Worm (Caenorhabditis elegans) whole organism, L2 larva: ENCODE data around the gene pmp-3.

Experiments used
- C34F6.9 ChIP-seq: fragments of 150-350 bp; optimal IDR thresholded peaks from 2 replicates; lab custom pipeline; 2014; ENCODE audit warnings: missing biosample characterization, missing genetic modification characterization
- F13H6.1 ChIP-seq: sonication (generic microtip); optimal IDR thresholded peaks from 2 replicates; lab custom pipeline; 2016; ENCODE audit warnings: missing genetic modification characterization, missing compliant biosample characterization
- R02D3.7 ChIP-seq: fragments of 150-350 bp; optimal IDR thresholded peaks from 2 replicates; lab custom pipeline; 2014; ENCODE audit warnings: missing biosample characterization, missing genetic modification characterization
- Y55F3AM.14 ChIP-seq: fragments of 200-800 bp; sonication (Bioruptor generic); optimal IDR thresholded peaks from 2 replicates; lab custom pipeline; 2018; ENCODE audit warnings: mild to moderate bottlenecking, missing genetic modification characterization, missing compliant biosample characterization
- ZK546.5 ChIP-seq: sonication (generic microtip); optimal IDR thresholded peaks from 2 replicates; lab custom pipeline; 2017; ENCODE audit warnings: missing biosample characterization, missing genetic modification characterization
- alr-1 ChIP-seq: fragments of 150-350 bp; optimal IDR thresholded peaks from 2 replicates; lab custom pipeline; 2014; ENCODE audit warnings: missing biosample characterization, missing genetic modification characterization
- aly-2 ChIP-seq: fragments of 150-350 bp; optimal IDR thresholded peaks from 2 replicates; lab custom pipeline; 2014; ENCODE audit warnings: missing biosample characterization, missing genetic modification characterization
- ama-1 ChIP-seq: fragments of 150-350 bp; optimal IDR thresholded peaks from 2 replicates; lab custom pipeline; 2018; ENCODE audit warnings: inconsistent platforms
- blmp-1 ChIP-seq: sonication (generic microtip); optimal IDR thresholded peaks from 2 replicates; lab custom pipeline; 2017; ENCODE audit warnings: missing genetic modification characterization, mild to moderate bottlenecking, missing compliant biosample characterization, antibody characterized with exemption, moderate library complexity; ENCODE audit not compliant: insufficient read depth
- ceh-16 ChIP-seq: fragments of 150-350 bp; optimal IDR thresholded peaks from 2 replicates; lab custom pipeline; 2014; ENCODE audit warnings: missing biosample characterization, missing genetic modification characterization
- ceh-82 ChIP-seq: fragments of 150-350 bp; optimal IDR thresholded peaks from 2 replicates; lab custom pipeline; 2014; ENCODE audit warnings: missing biosample characterization, missing genetic modification characterization
- crh-2 ChIP-seq: sonication (generic microtip); optimal IDR thresholded peaks from 2 replicates; lab custom pipeline; 2017; ENCODE audit warnings: missing biosample characterization, missing genetic modification characterization
- egl-27 ChIP-seq: sonication (generic microtip); optimal IDR thresholded peaks from 3 replicates; lab custom pipeline; 2017; ENCODE audit warnings: missing biosample characterization, missing genetic modification reagents, missing genetic modification characterization
- elt-3 ChIP-seq: sonication (generic microtip); optimal IDR thresholded peaks from 2 replicates; lab custom pipeline; 2017; ENCODE audit warnings: missing biosample characterization, missing genetic modification characterization
- gmeb-1 ChIP-seq: fragments of 150-350 bp; optimal IDR thresholded peaks from 2 replicates; lab custom pipeline; 2014; ENCODE audit warnings: missing biosample characterization, missing genetic modification characterization
- lin-11 ChIP-seq: fragments of 150-350 bp; sonication (generic microtip); optimal IDR thresholded peaks from 2 replicates; lab custom pipeline; 2014; ENCODE audit warnings: missing biosample characterization, missing genetic modification characterization, inconsistent platforms, mixed read lengths
- lin-13 ChIP-seq: fragments of 150-350 bp; optimal IDR thresholded peaks from 2 replicates; lab custom pipeline; 2014; ENCODE audit warnings: missing biosample characterization, missing genetic modification reagents, missing genetic modification characterization
- lin-39 ChIP-seq: fragments of 150-350 bp; optimal IDR thresholded peaks from 2 replicates; lab custom pipeline; 2014; ENCODE audit warnings: missing biosample characterization, missing genetic modification reagents, missing genetic modification characterization
- lsy-2 ChIP-seq, 2 experiments: fragments of 150-350 bp in 1 of 2; sonication (generic microtip) in 1 of 2; optimal IDR thresholded peaks; 2 replicates each; lab custom pipeline; 2014 to 2017; ENCODE audit warnings: missing biosample characterization in 2 of 2, missing genetic modification characterization in 2 of 2
- mab-5 ChIP-seq: fragments of 150-350 bp; optimal IDR thresholded peaks from 2 replicates; lab custom pipeline; 2014; ENCODE audit warnings: missing biosample characterization, missing genetic modification characterization
- mdl-1 ChIP-seq, 2 experiments: fragments of 150-350 bp in 1 of 2; sonication (generic microtip) in 1 of 2; optimal IDR thresholded peaks; 2 replicates each; lab custom pipeline; 2017; ENCODE audit warnings: missing biosample characterization in 2 of 2, missing genetic modification characterization in 2 of 2
- nhr-10 ChIP-seq: sonication (generic microtip); optimal IDR thresholded peaks from 2 replicates; lab custom pipeline; 2017; ENCODE audit warnings: missing biosample characterization, missing genetic modification characterization
- nhr-11 ChIP-seq: fragments of 150-350 bp; optimal IDR thresholded peaks from 2 replicates; lab custom pipeline; 2014; ENCODE audit warnings: missing biosample characterization, missing genetic modification characterization
- nhr-12 ChIP-seq: fragments of 150-350 bp; optimal IDR thresholded peaks from 2 replicates; lab custom pipeline; 2014; ENCODE audit warnings: missing biosample characterization, missing genetic modification characterization
- nhr-129 ChIP-seq: fragments of 150-350 bp; optimal IDR thresholded peaks from 2 replicates; lab custom pipeline; 2014; ENCODE audit warnings: missing biosample characterization, missing genetic modification characterization
- nhr-23 ChIP-seq: fragments of 150-350 bp; optimal IDR thresholded peaks from 2 replicates; lab custom pipeline; 2014; ENCODE audit warnings: missing biosample characterization, missing genetic modification reagents, missing genetic modification characterization
- nhr-237 ChIP-seq: fragments of 150-350 bp; optimal IDR thresholded peaks from 2 replicates; lab custom pipeline; 2014; ENCODE audit warnings: missing biosample characterization, missing genetic modification characterization
- nhr-25 ChIP-seq: fragments of 150-350 bp; sonication (generic microtip); optimal IDR thresholded peaks from 3 replicates; lab custom pipeline; 2014; ENCODE audit warnings: missing biosample characterization, missing genetic modification characterization
- nhr-6 ChIP-seq: fragments of 150-350 bp; optimal IDR thresholded peaks from 2 replicates; lab custom pipeline; 2014; ENCODE audit warnings: missing biosample characterization, missing genetic modification characterization
- peb-1 ChIP-seq: fragments of 150-350 bp; optimal IDR thresholded peaks from 2 replicates; lab custom pipeline; 2014; ENCODE audit warnings: missing biosample characterization, missing genetic modification characterization
- sem-4 ChIP-seq: fragments of 150-350 bp; optimal IDR thresholded peaks from 2 replicates; lab custom pipeline; 2014; ENCODE audit warnings: missing biosample characterization, missing genetic modification reagents, missing genetic modification characterization
- skn-1 ChIP-seq: sonication (generic microtip); optimal IDR thresholded peaks from 2 replicates; lab custom pipeline; 2017; ENCODE audit warnings: missing biosample characterization, missing genetic modification characterization
- snpc-4 ChIP-seq: fragments of 150-350 bp; optimal IDR thresholded peaks from 2 replicates; lab custom pipeline; 2014; ENCODE audit warnings: missing biosample characterization, missing genetic modification characterization
- unc-55 ChIP-seq: fragments of 150-350 bp; sonication (generic microtip); optimal IDR thresholded peaks from 3 replicates; lab custom pipeline; 2014; ENCODE audit warnings: missing biosample characterization, missing genetic modification reagents, missing genetic modification characterization
- unc-62 ChIP-seq: fragments of 150-350 bp; optimal IDR thresholded peaks from 2 replicates; lab custom pipeline; 2014; ENCODE audit warnings: missing biosample characterization, missing genetic modification reagents, missing genetic modification characterization
- ztf-1 ChIP-seq: fragments of 200-800 bp; sonication (Bioruptor generic); conservative IDR thresholded peaks from 2 replicates; pipeline ENCODE4 v1.3.6; 2022; ENCODE audit warnings: missing genetic modification characterization, missing compliant biosample characterization
- ztf-11 ChIP-seq: sonication (generic microtip); optimal IDR thresholded peaks from 2 replicates; lab custom pipeline; 2017; ENCODE audit warnings: missing biosample characterization, missing genetic modification characterization
- ztf-4 ChIP-seq: fragments of 150-350 bp; optimal IDR thresholded peaks from 2 replicates; lab custom pipeline; 2014; ENCODE audit warnings: missing biosample characterization, missing genetic modification characterization

The pmp-3 gene

ce11 chrV:14660608-14661355 lies 14.2 kb downstream of the pmp-3 start, which contains the start of gene srh-17 (continued):
- TF ChIP-seq ztf-11 (tag; lab: Kevin White, UChicago) (no peak), lin-13 (no peak), crh-2 (tag; lab: Kevin White, UChicago) (no peak), ZK546.5 (tag; lab: Kevin White, UChicago) (no peak), nhr-237 (no peak), blmp-1 (tag; lab: Kevin White, UChicago) (peak; percentile 92), peb-1 (tag; lab: Kevin White, UChicago) (no peak), ztf-1 (GFP tag; lab: Robert Waterston, UW) (no peak), skn-1 (tag; lab: Kevin White, UChicago) (no peak), nhr-23 (tag; lab: Kevin White, UChicago) (no peak), R02D3.7 (no peak)

ce11 chrV:14663006-14663405 lies 16.5 kb downstream of the pmp-3 start, which contains the start of gene C47E8.9:
Gene C47E8.9, plus strand, starts transcription at chrV:14663306.
- TF ChIP-seq unc-55 (GFP tag; lab: Kevin White, UChicago) (no peak), F13H6.1 (tag; lab: Kevin White, UChicago) (no peak), ztf-11 (tag; lab: Kevin White, UChicago) (no peak), mdl-1 (tag; optimal IDR thresholded peaks at IDR 0.05; lab: Kevin White, UChicago) (no peak)
- TF ChIP-seq, all 48 proteins: peak for 0

- TF ChIP-seq ztf-1 (GFP tag; lab: Robert Waterston, UW) (no peak), lin-39 (tag; lab: Kevin White, UChicago) (no peak), ceh-82 (no peak), unc-55 (GFP tag; lab: Kevin White, UChicago) (no peak), skn-1 (tag; lab: Kevin White, UChicago) (no peak), nhr-129 (tag; lab: Kevin White, UChicago) (no peak), snpc-4 (no peak), C34F6.9 (no peak), aly-2 (tag; lab: Kevin White, UChicago) (no peak), ztf-11 (tag; lab: Kevin White, UChicago) (no peak), ceh-16 (no peak), nhr-6 (no peak), ama-1 (lab: Kevin White, UChicago) (no peak), lin-11 (tag; lab: Kevin White, UChicago) (no peak), F13H6.1 (tag; lab: Kevin White, UChicago) (no peak), nhr-11 (tag; lab: Kevin White, UChicago) (no peak), gmeb-1 (tag; lab: Kevin White, UChicago) (no peak), nhr-237 (no peak), nhr-25 (tag; lab: Kevin White, UChicago) (no peak), unc-62 (GFP tag; lab: Kevin White, UChicago) (no peak)
Measured at ce11 chrV:14665728-14666127, 19.2 kb downstream of the pmp-3 start, which contains the start of gene C47E8.1. Gene C47E8.1, plus strand, starts transcription at chrV:14666028.

- TF ChIP-seq lin-13 (no peak), nhr-12 (no peak), mab-5 (tag; lab: Kevin White, UChicago) (no peak), nhr-237 (no peak), egl-27 (no peak), ZK546.5 (tag; lab: Kevin White, UChicago) (no peak), elt-3 (tag; lab: Kevin White, UChicago) (no peak), sem-4 (no peak), nhr-23 (tag; lab: Kevin White, UChicago) (no peak), lsy-2 (tag; optimal IDR thresholded peaks at IDR 0.05; lab: Kevin White, UChicago) (no peak), nhr-10 (tag; lab: Kevin White, UChicago) (no peak), alr-1 (tag; lab: Kevin White, UChicago) (no peak), unc-62 (GFP tag; lab: Kevin White, UChicago) (no peak), ama-1 (lab: Kevin White, UChicago) (no peak), nhr-129 (tag; lab: Kevin White, UChicago) (no peak), ztf-4 (tag; lab: Kevin White, UChicago) (no peak), nhr-11 (tag; lab: Kevin White, UChicago) (no peak), nhr-25 (tag; lab: Kevin White, UChicago) (no peak), Y55F3AM.14 (no peak)
- TF ChIP-seq, all 48 proteins: peak for 0
Measured at ce11 chrV:14678298-14678697, 31.8 kb downstream of the pmp-3 start.
